Fruit fly (Drosophila melanogaster): ENCODE measurements around the gene CG12104.

CG12104 gene

DNA sequence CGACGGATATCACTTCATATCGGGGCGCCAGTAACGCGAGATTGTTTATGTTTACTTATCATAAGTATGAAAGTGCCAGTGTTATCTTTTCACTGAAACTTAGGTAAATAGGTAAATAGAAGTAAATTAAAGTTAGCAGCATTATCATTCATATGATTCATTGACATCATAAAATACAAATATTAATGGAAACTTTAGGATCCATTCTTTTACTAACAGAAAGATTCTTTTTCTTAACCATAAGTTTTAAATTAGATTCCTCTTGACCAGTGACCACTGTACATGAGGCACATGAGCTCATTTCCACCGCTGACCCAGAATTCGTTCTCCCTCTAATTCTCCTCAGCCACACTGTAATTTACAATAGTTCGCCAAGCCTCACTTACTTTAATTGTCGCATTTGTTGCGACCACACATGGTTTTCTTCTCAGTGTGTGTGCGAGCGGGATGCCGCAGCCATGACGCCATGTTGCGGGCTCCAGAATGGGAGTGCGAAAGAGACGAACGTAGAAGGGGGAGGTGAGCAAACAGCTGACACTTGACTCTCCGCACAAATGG lies 24.0 kb downstream of the CG12104 start (continued):
- TF ChIP-seq CG13123 (GFP tag; optimal IDR thresholded peaks at IDR 0.05), result no peak
- TF ChIP-seq cg (GFP tag; optimal IDR thresholded peaks at IDR 0.05), result no peak
- peak; percentile 34; the same call in 1 of the 2 replicates for TF ChIP-seq CG14014 (GFP tag; IDR thresholded peaks at IDR 0.05)
- TF ChIP-seq ind (GFP tag; optimal IDR thresholded peaks at IDR 0.05), result peak; percentile 44
- no peak for TF ChIP-seq salm (tag; optimal IDR thresholded peaks at IDR 0.05)
- peak; percentile 71 for TF ChIP-seq zf30C (GFP tag; optimal IDR thresholded peaks at IDR 0.05)
- TF ChIP-seq CG14441 (GFP tag; IDR thresholded peaks at IDR 0.05), result 0 out of 2 replicates have a peak, but pooled peaks have one; percentile 22
- TF ChIP-seq lbe (GFP tag; optimal IDR thresholded peaks at IDR 0.05), result no peak
- TF ChIP-seq CG1602 (GFP tag; optimal IDR thresholded peaks at IDR 0.05), result no peak
- peak; percentile 1 for TF ChIP-seq CG6765 (GFP tag; optimal IDR thresholded peaks at IDR 0.05)
- TF ChIP-seq Sry-β (GFP tag; optimal IDR thresholded peaks at IDR 0.05), result no peak
- no peak for TF ChIP-seq trem (tag; optimal IDR thresholded peaks at IDR 0.05)
- TF ChIP-seq CG16815 (GFP tag; optimal IDR thresholded peaks at IDR 0.05), result no peak
- no peak for TF ChIP-seq abd-A (tag; optimal IDR thresholded peaks at IDR 0.05)
- TF ChIP-seq Doc2 (GFP tag; IDR thresholded peaks at IDR 0.05), result no peak
- peak; percentile 14 for TF ChIP-seq CG12071 (GFP tag; optimal IDR thresholded peaks at IDR 0.05)
- no peak for TF ChIP-seq h (optimal IDR thresholded peaks at IDR 0.05)
- no peak for TF ChIP-seq Neu2 (GFP tag; optimal IDR thresholded peaks at IDR 0.05; ENCODE audit: borderline replicate concordance)
- no peak for TF ChIP-seq CG34224 (GFP tag; IDR thresholded peaks at IDR 0.05; ENCODE audit: partially characterized antibody)
- peak; percentile 76 for TF ChIP-seq lab (GFP tag; optimal IDR thresholded peaks at IDR 0.05)
- no peak for TF ChIP-seq NfI (GFP tag; optimal IDR thresholded peaks at IDR 0.05)
- no peak for TF ChIP-seq Taf1 (GFP tag; IDR thresholded peaks at IDR 0.05)
- TF ChIP-seq onecut (GFP tag; IDR thresholded peaks at IDR 0.05), result peak; percentile 25; the same call in 1 of the 2 replicates
- peak; percentile 39 for TF ChIP-seq lilli (GFP tag; optimal IDR thresholded peaks at IDR 0.05)
- no peak for TF ChIP-seq trh (GFP tag; optimal IDR thresholded peaks at IDR 0.05)
- TF ChIP-seq Gug (GFP tag; IDR thresholded peaks at IDR 0.05), result peak; percentile 36; the same call in 1 of the 4 replicates
- TF ChIP-seq CG4282 (GFP tag; optimal IDR thresholded peaks at IDR 0.05), result no peak
- TF ChIP-seq ci (GFP tag; IDR thresholded peaks at IDR 0.05), result peak; percentile 43; the same call in 1 of the 3 replicates
- no peak for TF ChIP-seq CG7271 (tag; optimal IDR thresholded peaks at IDR 0.05)
- no peak for TF ChIP-seq psq (GFP tag; optimal IDR thresholded peaks at IDR 0.05)

DNA sequence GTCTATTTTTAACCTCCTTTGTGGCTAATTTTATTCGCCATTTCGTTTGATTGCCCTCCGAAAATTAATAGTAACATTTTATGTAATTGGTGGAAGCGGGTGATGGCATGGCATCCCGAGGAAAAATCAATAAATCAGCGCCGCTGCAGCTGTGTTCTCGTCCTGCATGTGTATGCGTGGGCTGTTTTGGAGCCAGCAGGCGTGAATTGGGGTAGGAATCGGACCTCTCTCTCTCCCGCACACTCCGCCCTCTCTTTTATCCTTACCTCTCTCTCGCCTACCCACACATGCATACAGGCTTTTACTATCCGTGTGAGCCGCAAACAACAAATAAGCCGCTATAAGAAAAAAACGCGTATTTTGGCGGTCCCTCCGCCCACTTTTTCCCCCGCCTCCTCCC lies 25.1 kb downstream of the CG12104 start:
- no peak for TF ChIP-seq CG12942 (GFP tag; optimal IDR thresholded peaks at IDR 0.05)
- TF ChIP-seq CG8388 (GFP tag; optimal IDR thresholded peaks at IDR 0.05), result no peak
- no peak for TF ChIP-seq HmgD (GFP tag; optimal IDR thresholded peaks at IDR 0.05)
- no peak for TF ChIP-seq E2f1 (GFP tag; IDR thresholded peaks at IDR 0.05)
- TF ChIP-seq en (GFP tag; optimal IDR thresholded peaks at IDR 0.05), result no peak
- peak; percentile 57 for TF ChIP-seq CG1832 (GFP tag; optimal IDR thresholded peaks at IDR 0.05)
- 0 out of 3 replicates have a peak, but pooled peaks have one; percentile 17 for TF ChIP-seq Doc3 (GFP tag; IDR thresholded peaks at IDR 0.05; ENCODE audit: partially characterized antibody)
- TF ChIP-seq ATbp (GFP tag; optimal IDR thresholded peaks at IDR 0.05), result no peak
- TF ChIP-seq Bteb2 (GFP tag; optimal IDR thresholded peaks at IDR 0.05), result no peak
- no peak for TF ChIP-seq GATAe (GFP tag; conservative IDR thresholded peaks at IDR 0.05)
- TF ChIP-seq Poxn (GFP tag; IDR thresholded peaks at IDR 0.05), result no peak
- TF ChIP-seq CG2202 (tag; optimal IDR thresholded peaks at IDR 0.05), result no peak
- TF ChIP-seq CG12071 (GFP tag; optimal IDR thresholded peaks at IDR 0.05), result no peak
- TF ChIP-seq dpn (GFP tag; optimal IDR thresholded peaks at IDR 0.05), result no peak
- TF ChIP-seq ro (GFP tag; IDR thresholded peaks at IDR 0.05), result no peak
- no peak for TF ChIP-seq ab (GFP tag; optimal IDR thresholded peaks at IDR 0.05)
- no peak for TF ChIP-seq ase (GFP tag; IDR thresholded peaks at IDR 0.05)
- peak; percentile 37; the same call in 1 of the 2 replicates for TF ChIP-seq Drgx (GFP tag; IDR thresholded peaks at IDR 0.05)
- TF ChIP-seq HLH4C (GFP tag; IDR thresholded peaks at IDR 0.05; ENCODE audit: partially characterized antibody), result no peak
- no peak for TF ChIP-seq Chrac-16 (GFP tag; optimal IDR thresholded peaks at IDR 0.05)
- TF ChIP-seq nau (GFP tag; optimal IDR thresholded peaks at IDR 0.05), result no peak
- TF ChIP-seq schlank (tag; optimal IDR thresholded peaks at IDR 0.05), result no peak
- no peak for TF ChIP-seq slbo (GFP tag; IDR thresholded peaks at IDR 0.05)
